Worm (Caenorhabditis elegans): ENCODE results near the gene clc-27.

DNA sequence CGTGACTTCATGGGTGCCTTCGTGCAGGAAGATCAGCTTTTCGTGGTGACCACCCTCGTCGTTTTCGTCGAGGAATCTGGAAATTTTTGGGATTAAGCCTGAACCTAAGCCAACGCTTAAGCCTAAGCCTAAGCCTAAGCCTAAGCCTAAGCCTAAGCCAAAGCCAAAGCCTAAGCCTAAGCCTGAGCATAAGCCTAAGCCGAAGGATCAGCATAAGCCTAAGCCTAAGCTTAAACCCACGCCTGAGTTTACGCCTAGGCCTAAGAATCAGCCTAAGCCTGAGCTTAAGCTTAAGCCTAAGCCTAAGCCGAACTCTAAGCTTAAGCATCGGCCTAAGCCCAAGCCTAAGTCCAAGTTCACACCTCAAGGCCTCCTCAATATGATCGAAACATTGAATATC lies 44.1 kb downstream of the clc-27 start:
- TF ChIP-seq him-1 (tag; optimal IDR thresholded peaks at IDR 0.05) = no peak
- no peak for TF ChIP-seq dao-5 (tag; optimal IDR thresholded peaks at IDR 0.05)

Measured in whole organism, L4/young adult.